Worm (Caenorhabditis elegans): ENCODE results near the gene gpn-1.

Gene gpn-1

DNA sequence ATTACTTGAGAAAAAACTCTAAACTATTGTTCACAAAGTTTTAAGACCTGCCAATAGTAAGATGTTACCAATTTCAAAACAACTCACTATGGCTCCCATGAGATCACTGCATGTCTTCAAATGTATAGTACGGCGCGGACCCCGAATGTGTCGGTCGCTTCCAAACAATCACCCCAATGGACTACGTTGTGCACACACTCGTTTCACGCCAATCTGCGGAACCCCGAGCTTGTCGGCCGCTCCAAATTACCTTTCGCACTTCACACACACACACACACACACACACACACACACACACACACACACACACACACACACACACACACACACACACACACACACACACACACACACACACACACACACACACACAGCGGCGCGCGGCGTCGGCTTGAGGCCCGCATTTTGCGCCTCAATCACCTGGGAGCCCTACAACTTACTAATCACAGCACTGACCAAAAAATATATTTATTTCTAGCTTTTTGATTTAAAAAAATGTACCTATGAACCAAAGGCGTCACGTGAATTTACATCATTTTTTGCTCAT is 13.4 kb upstream of the gpn-1 start:
- TF ChIP-seq aha-1 (tag; optimal IDR thresholded peaks at IDR 0.05), result no peak
- TF ChIP-seq lin-14 (GFP tag; optimal IDR thresholded peaks at IDR 0.05), result peak; percentile 21

DNA sequence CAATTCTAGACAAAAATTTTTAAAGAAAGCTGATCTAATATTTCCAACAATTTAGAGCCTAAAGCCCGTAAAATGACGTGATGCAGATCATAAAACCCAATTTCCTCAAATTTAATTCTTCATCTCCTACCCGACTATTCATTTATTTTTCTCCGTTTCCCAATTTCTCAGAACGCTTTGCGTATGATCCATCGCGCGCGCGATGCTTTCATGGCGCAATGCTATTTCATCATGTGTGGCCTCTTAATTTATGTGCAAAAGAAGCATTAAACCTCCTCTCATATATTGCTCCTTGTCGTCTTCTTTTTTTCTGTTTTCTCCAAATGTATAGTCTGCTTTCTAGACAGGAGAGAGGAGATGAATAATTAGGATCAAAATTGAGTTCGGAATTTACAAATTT is 12.8 kb upstream of the gpn-1 start:
- TF ChIP-seq lin-14 (GFP tag; optimal IDR thresholded peaks at IDR 0.05) (peak; percentile 56), nhr-28 (tag; optimal IDR thresholded peaks at IDR 0.05) (no peak), elt-3 (tag; optimal IDR thresholded peaks at IDR 0.05) (no peak), sptf-1 (tag; optimal IDR thresholded peaks at IDR 0.05) (no peak), pag-3 (tag; optimal IDR thresholded peaks at IDR 0.05; ENCODE audit: borderline replicate concordance, insufficient read depth) (no peak), egl-13 (tag; optimal IDR thresholded peaks at IDR 0.05) (peak; percentile 75), nhr-71 (tag; optimal IDR thresholded peaks at IDR 0.05) (peak; percentile 59), dsc-1 (tag; optimal IDR thresholded peaks at IDR 0.05) (peak; percentile 48), ceh-63 (GFP tag; optimal IDR thresholded peaks at IDR 0.05) (peak; percentile 52), unc-86 (tag; optimal IDR thresholded peaks at IDR 0.05) (peak; percentile 68), sup-37 (GFP tag; optimal IDR thresholded peaks at IDR 0.05) (no peak), ceh-82 (tag; optimal IDR thresholded peaks at IDR 0.05) (peak in 1 of 3 experiments; percentile 13), nhr-84 (tag; optimal IDR thresholded peaks at IDR 0.05) (no peak), irx-1 (tag; optimal IDR thresholded peaks at IDR 0.05) (peak; percentile 15), tbx-2 (tag; optimal IDR thresholded peaks at IDR 0.05) (no peak), isw-1 (GFP tag; IDR thresholded peaks at IDR 0.05) (no peak), C34B4.2 (tag; optimal IDR thresholded peaks at IDR 0.05) (no peak), nhr-47 (tag; optimal IDR thresholded peaks at IDR 0.05) (peak; percentile 31), lsy-2 (tag; optimal IDR thresholded peaks at IDR 0.05) (no peak)

DNA sequence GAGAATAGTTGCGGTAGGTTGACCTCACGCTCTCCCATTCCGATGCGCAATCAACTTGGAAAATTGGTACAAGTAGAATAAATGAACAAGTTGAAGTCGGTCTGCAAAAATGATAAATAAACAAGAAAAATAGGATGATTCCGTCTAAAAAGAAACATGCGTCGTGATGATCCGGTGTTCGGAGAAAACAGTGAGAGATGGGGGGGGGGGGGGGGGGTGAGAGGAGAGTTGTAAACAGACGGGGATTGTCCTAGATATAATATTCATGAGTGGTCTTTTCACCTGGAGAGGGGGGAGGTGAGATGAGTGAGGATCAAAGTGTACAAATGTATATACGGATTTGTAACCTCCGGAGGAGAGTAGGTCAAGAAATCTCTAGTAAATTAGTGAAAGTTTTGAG is 5.9 kb upstream of the gpn-1 start, which contains the start of gene F59D12.2:
Gene F59D12.2, minus strand, starts transcription at position 101 of the 400 bp plus-strand sequence.
- TF ChIP-seq fkh-8 (tag; optimal IDR thresholded peaks at IDR 0.05) (no peak), ztf-4 (tag; optimal IDR thresholded peaks at IDR 0.05) (no peak), ceh-82 (tag; optimal IDR thresholded peaks at IDR 0.05) (no peak), dpl-1 (GFP tag; optimal IDR thresholded peaks at IDR 0.05) (no peak), C04F5.9 (tag; optimal IDR thresholded peaks at IDR 0.05) (no peak)

DNA sequence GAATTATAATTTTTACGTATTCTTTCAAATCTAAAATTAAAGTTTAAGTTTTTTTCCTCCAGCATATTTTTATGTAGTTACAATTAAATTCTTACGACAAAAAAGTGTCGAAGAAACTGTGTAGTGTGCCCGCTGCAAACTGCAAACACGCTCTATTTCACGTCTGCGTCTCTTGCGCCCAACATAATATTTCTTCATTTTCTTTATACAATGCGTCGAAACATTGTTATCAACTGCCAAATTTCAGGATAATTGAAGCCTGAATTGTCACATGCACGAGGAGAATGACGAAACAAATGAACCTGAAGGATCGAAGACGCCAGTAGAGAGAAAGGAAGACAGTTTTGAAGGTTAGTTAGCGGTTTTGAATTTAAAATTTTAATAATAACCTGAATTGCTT is 7.8 kb downstream of the gpn-1 start, which contains the start of gene C03H12.1:
Gene C03H12.1, plus strand, starts transcription at position 206 of the 400 bp plus-strand sequence.
- peak in 1 of 6 experiments; percentile 14 for TF ChIP-seq elt-3 (tag; optimal IDR thresholded peaks at IDR 0.05)
- no peak for TF ChIP-seq C16A3.4 (tag; optimal IDR thresholded peaks at IDR 0.05)
- no peak for TF ChIP-seq ces-1 (GFP tag; optimal IDR thresholded peaks at IDR 0.05)
- TF ChIP-seq ets-5 (GFP tag; IDR thresholded peaks at IDR 0.05), result no peak
- TF ChIP-seq ztf-4 (tag; optimal IDR thresholded peaks at IDR 0.05), result no peak
- peak; percentile 11 for TF ChIP-seq blmp-1 (tag; optimal IDR thresholded peaks at IDR 0.05)
- peak in 1 of 2 experiments; percentile 7 for TF ChIP-seq mdl-1 (tag; optimal IDR thresholded peaks at IDR 0.05)
- TF ChIP-seq fkh-8 (tag; optimal IDR thresholded peaks at IDR 0.05), result no peak
- TF ChIP-seq mef-2 (tag; optimal IDR thresholded peaks at IDR 0.05), result no peak
- TF ChIP-seq unc-98 (GFP tag; IDR thresholded peaks at IDR 0.05), result no peak
- no peak for TF ChIP-seq sptf-1 (tag; optimal IDR thresholded peaks at IDR 0.05)
- no peak for TF ChIP-seq lsy-2 (tag; optimal IDR thresholded peaks at IDR 0.05)
- TF ChIP-seq nhr-20 (tag; optimal IDR thresholded peaks at IDR 0.05), result peak; percentile 27
- TF ChIP-seq lin-35 (GFP tag; optimal IDR thresholded peaks at IDR 0.05), result peak in 1 of 2 experiments; percentile 42
- no peak for TF ChIP-seq C04F5.9 (tag; optimal IDR thresholded peaks at IDR 0.05)
- TF ChIP-seq dsc-1 (tag; optimal IDR thresholded peaks at IDR 0.05), result no peak
- no peak for TF ChIP-seq unc-86 (tag; optimal IDR thresholded peaks at IDR 0.05)
- TF ChIP-seq unc-130 (tag; optimal IDR thresholded peaks at IDR 0.05), result no peak
- no peak for TF ChIP-seq aly-2 (tag; optimal IDR thresholded peaks at IDR 0.05)
- peak; percentile 6 for TF ChIP-seq mep-1 (tag; optimal IDR thresholded peaks at IDR 0.05)
- peak; percentile 68 for TF ChIP-seq elt-2 (tag; optimal IDR thresholded peaks at IDR 0.05)
